Fruit fly (Drosophila melanogaster) whole organism, prepupa: ENCODE results near the gene CG17996.

Experiments used
- Blimp-1 ChIP-seq: fragments of 200-800 bp; sonication (Bioruptor generic); optimal IDR thresholded peaks from 3 replicates; lab custom pipeline; 2017; ENCODE audit warnings: missing biosample characterization, missing genetic modification characterization, mild to moderate bottlenecking, moderate library complexity, missing genetic modification reagents
- CG10669 ChIP-seq: fragments of 200-800 bp; sonication (Bioruptor generic); optimal IDR thresholded peaks from 3 replicates; lab custom pipeline; 2018; ENCODE audit warnings: missing biosample characterization, mild to moderate bottlenecking, missing genetic modification characterization, moderate library complexity
- CG11762 ChIP-seq: fragments of 200-800 bp; sonication (Bioruptor generic); optimal IDR thresholded peaks from 3 replicates; lab custom pipeline; 2016; ENCODE audit warnings: missing biosample characterization, missing genetic modification characterization; ENCODE audit not compliant: insufficient read depth
- CG11902 ChIP-seq: fragments of 200-800 bp; sonication (Bioruptor generic); optimal IDR thresholded peaks from 3 replicates; lab custom pipeline; 2016; ENCODE audit warnings: missing biosample characterization, missing genetic modification characterization
- CG15336 ChIP-seq: fragments of 200-800 bp; sonication (Bioruptor generic); IDR thresholded peaks from 2 replicates; pipeline ENCODE4 v1.3.6; 2022; ENCODE audit warnings: missing biosample characterization, missing genetic modification characterization
- CG1621 ChIP-seq: fragments of 200-800 bp; sonication (Bioruptor generic); optimal IDR thresholded peaks from 3 replicates; lab custom pipeline; 2018; ENCODE audit warnings: missing biosample characterization, mild to moderate bottlenecking, missing genetic modification characterization
- CG16779 ChIP-seq: fragments of 200-800 bp; sonication (Bioruptor generic); optimal IDR thresholded peaks from 3 replicates; lab custom pipeline; 2017; ENCODE audit warnings: missing biosample characterization, mild to moderate bottlenecking, missing genetic modification characterization
- CG3032 ChIP-seq: fragments of 200-800 bp; optimal IDR thresholded peaks from 2 replicates; lab custom pipeline; 2019; ENCODE audit warnings: missing biosample characterization, mild to moderate bottlenecking, missing genetic modification characterization, moderate library complexity
- CG32006 ChIP-seq: fragments of 200-800 bp; sonication (Bioruptor generic); optimal IDR thresholded peaks from 3 replicates; lab custom pipeline; 2017; ENCODE audit warnings: missing biosample characterization, mild to moderate bottlenecking, missing genetic modification characterization
- CG34406 ChIP-seq: fragments of 200-800 bp; sonication (Bioruptor generic); optimal IDR thresholded peaks from 3 replicates; lab custom pipeline; 2016; ENCODE audit warnings: missing biosample characterization, missing genetic modification characterization
- CG3919 ChIP-seq: fragments of 200-800 bp; sonication (Bioruptor generic); optimal IDR thresholded peaks from 3 replicates; lab custom pipeline; 2016; ENCODE audit warnings: missing biosample characterization, missing genetic modification characterization
- CG6163 ChIP-seq: fragments of 200-800 bp; sonication (Bioruptor generic); IDR thresholded peaks from 3 replicates; pipeline ENCODE4 v1.3.6; 2022; ENCODE audit warnings: missing biosample characterization, missing genetic modification characterization
- CG6808 ChIP-seq: fragments of 200-800 bp; sonication (Bioruptor generic); optimal IDR thresholded peaks from 3 replicates; lab custom pipeline; 2017; ENCODE audit warnings: missing biosample characterization, missing genetic modification characterization, mild to moderate bottlenecking, moderate library complexity, missing genetic modification reagents
- CG6854 ChIP-seq: fragments of 200-800 bp; sonication (Bioruptor generic); optimal IDR thresholded peaks from 2 replicates; lab custom pipeline; 2017; ENCODE audit warnings: missing biosample characterization, mild to moderate bottlenecking, missing genetic modification characterization
- CG8119 ChIP-seq: fragments of 200-800 bp; sonication (Bioruptor generic); IDR thresholded peaks from 3 replicates; pipeline ENCODE4 v1.3.6; 2022; ENCODE audit warnings: missing biosample characterization, missing genetic modification characterization
- CG8632 ChIP-seq: fragments of 200-800 bp; sonication (Bioruptor generic); optimal IDR thresholded peaks from 3 replicates; lab custom pipeline; 2016; ENCODE audit warnings: missing biosample characterization, missing genetic modification characterization
- CG9139 ChIP-seq: fragments of 200-800 bp; sonication (Bioruptor generic); optimal IDR thresholded peaks from 3 replicates; lab custom pipeline; 2017; ENCODE audit warnings: missing biosample characterization, mild to moderate bottlenecking, missing genetic modification characterization
- Eip78C ChIP-seq: fragments of 200-800 bp; sonication (Bioruptor generic); peaks from one replicate; lab custom pipeline; 2016; ENCODE audit warnings: missing biosample characterization, missing genetic modification characterization
- Eip93F ChIP-seq: fragments of 200-800 bp; sonication (Bioruptor generic); optimal IDR thresholded peaks from 2 replicates; lab custom pipeline; 2016; ENCODE audit warnings: missing biosample characterization, mild to moderate bottlenecking, missing genetic modification characterization
- Ets21C ChIP-seq: fragments of 200-800 bp; sonication (Bioruptor generic); optimal IDR thresholded peaks from 3 replicates; lab custom pipeline; 2016; ENCODE audit warnings: missing biosample characterization, missing genetic modification characterization
- Ets96B ChIP-seq: fragments of 200-800 bp; optimal IDR thresholded peaks from 2 replicates; lab custom pipeline; 2019; ENCODE audit warnings: missing biosample characterization, mild to moderate bottlenecking, missing genetic modification characterization, moderate library complexity
- Hr38 ChIP-seq: sonication (Bioruptor generic); optimal IDR thresholded peaks from 2 replicates; lab custom pipeline; 2016; ENCODE audit warnings: missing biosample characterization, missing genetic modification characterization
- Hr39 ChIP-seq: fragments of 200-800 bp; sonication (Bioruptor generic); optimal IDR thresholded peaks from 2 replicates; lab custom pipeline; 2016; ENCODE audit warnings: missing biosample characterization, missing genetic modification characterization
- Hr4 ChIP-seq: fragments of 200-800 bp; sonication (Bioruptor generic); optimal IDR thresholded peaks from 3 replicates; lab custom pipeline; 2016; ENCODE audit warnings: missing biosample characterization, missing genetic modification characterization
- Met ChIP-seq: fragments of 200-800 bp; sonication (Bioruptor generic); optimal IDR thresholded peaks from 3 replicates; lab custom pipeline; 2016; ENCODE audit warnings: missing biosample characterization, missing genetic modification characterization
- OdsH ChIP-seq: fragments of 200-800 bp; sonication (Bioruptor generic); optimal IDR thresholded peaks from 3 replicates; lab custom pipeline; 2016; ENCODE audit warnings: missing biosample characterization, missing genetic modification characterization
- Smox ChIP-seq: fragments of 200-800 bp; sonication (Bioruptor generic); optimal IDR thresholded peaks from 3 replicates; lab custom pipeline; 2016; ENCODE audit warnings: missing biosample characterization, missing genetic modification characterization
- Sox102F ChIP-seq: fragments of 200-800 bp; sonication (Bioruptor generic); optimal IDR thresholded peaks from 2 replicates; lab custom pipeline; 2016; ENCODE audit warnings: missing biosample characterization, mild to moderate bottlenecking, missing genetic modification characterization
- Sox14 ChIP-seq: fragments of 200-800 bp; sonication (Bioruptor generic); optimal IDR thresholded peaks from 3 replicates; lab custom pipeline; 2016; ENCODE audit warnings: missing biosample characterization, missing genetic modification characterization
- Sox15 ChIP-seq: fragments of 200-800 bp; sonication (Bioruptor generic); optimal IDR thresholded peaks from 3 replicates; lab custom pipeline; 2016; ENCODE audit warnings: missing biosample characterization, missing genetic modification characterization
- acj6 ChIP-seq: fragments of 200-800 bp; sonication (Bioruptor generic); optimal IDR thresholded peaks from 3 replicates; lab custom pipeline; 2016; ENCODE audit warnings: missing biosample characterization, missing genetic modification characterization
- cyc ChIP-seq: fragments of 200-800 bp; sonication (Bioruptor generic); optimal IDR thresholded peaks from 3 replicates; lab custom pipeline; 2016; ENCODE audit warnings: missing biosample characterization, missing genetic modification characterization
- dac ChIP-seq: fragments of 200-800 bp; sonication (Bioruptor generic); optimal IDR thresholded peaks from 2 replicates; lab custom pipeline; 2017; ENCODE audit warnings: missing biosample characterization, mild to moderate bottlenecking, missing genetic modification characterization
- dsx ChIP-seq: fragments of 200-800 bp; optimal IDR thresholded peaks from 3 replicates; lab custom pipeline; 2019; ENCODE audit warnings: missing biosample characterization, mild to moderate bottlenecking, missing genetic modification characterization, moderate library complexity; ENCODE audit not compliant: poor library complexity, severe bottlenecking
- esn ChIP-seq: fragments of 200-800 bp; sonication (Bioruptor generic); optimal IDR thresholded peaks from 2 replicates; lab custom pipeline; 2016; ENCODE audit warnings: missing biosample characterization, mild to moderate bottlenecking, missing genetic modification characterization, moderate library complexity
- fd59A ChIP-seq: fragments of 200-800 bp; sonication (Bioruptor generic); optimal IDR thresholded peaks from 2 replicates; lab custom pipeline; 2017; ENCODE audit warnings: missing biosample characterization, mild to moderate bottlenecking, missing genetic modification characterization, missing genetic modification reagents
- fkh ChIP-seq: fragments of 200-800 bp; sonication (Bioruptor generic); optimal IDR thresholded peaks from 3 replicates; lab custom pipeline; 2017; ENCODE audit warnings: missing biosample characterization, mild to moderate bottlenecking, missing genetic modification characterization, moderate library complexity
- net ChIP-seq: fragments of 200-800 bp; sonication (Bioruptor generic); optimal IDR thresholded peaks from 3 replicates; lab custom pipeline; 2016; ENCODE audit warnings: missing biosample characterization, missing genetic modification characterization
- salr ChIP-seq, 2 experiments: fragments of 200-800 bp; sonication (Bioruptor generic); optimal IDR thresholded peaks; 3 replicates each; lab custom pipeline; 2016 to 2018; ENCODE audit warnings: missing biosample characterization in 2 of 2, missing genetic modification characterization in 2 of 2, mild to moderate bottlenecking in 1 of 2
- spab ChIP-seq: fragments of 200-800 bp; sonication (Bioruptor generic); optimal IDR thresholded peaks from 2 replicates; lab custom pipeline; 2017; ENCODE audit warnings: missing biosample characterization, mild to moderate bottlenecking, missing genetic modification characterization, missing genetic modification reagents
- ss ChIP-seq, 2 experiments: fragments of 200-800 bp; sonication (Bioruptor generic); optimal IDR thresholded peaks; 2 replicates in 1 of 2; 3 replicates in 1 of 2; lab custom pipeline; 2017 to 2018; ENCODE audit warnings: mild to moderate bottlenecking in 2 of 2, missing biosample characterization in 2 of 2, missing genetic modification characterization in 2 of 2, moderate library complexity in 1 of 2
- svp ChIP-seq: fragments of 200-800 bp; sonication (Bioruptor generic); peaks from one replicate; lab custom pipeline; 2016; ENCODE audit warnings: missing biosample characterization, missing genetic modification characterization
- vri ChIP-seq: fragments of 200-800 bp; sonication (Bioruptor generic); optimal IDR thresholded peaks from 3 replicates; lab custom pipeline; 2016; ENCODE audit warnings: missing biosample characterization, mild to moderate bottlenecking, missing genetic modification characterization

Gene CG17996

DNA sequence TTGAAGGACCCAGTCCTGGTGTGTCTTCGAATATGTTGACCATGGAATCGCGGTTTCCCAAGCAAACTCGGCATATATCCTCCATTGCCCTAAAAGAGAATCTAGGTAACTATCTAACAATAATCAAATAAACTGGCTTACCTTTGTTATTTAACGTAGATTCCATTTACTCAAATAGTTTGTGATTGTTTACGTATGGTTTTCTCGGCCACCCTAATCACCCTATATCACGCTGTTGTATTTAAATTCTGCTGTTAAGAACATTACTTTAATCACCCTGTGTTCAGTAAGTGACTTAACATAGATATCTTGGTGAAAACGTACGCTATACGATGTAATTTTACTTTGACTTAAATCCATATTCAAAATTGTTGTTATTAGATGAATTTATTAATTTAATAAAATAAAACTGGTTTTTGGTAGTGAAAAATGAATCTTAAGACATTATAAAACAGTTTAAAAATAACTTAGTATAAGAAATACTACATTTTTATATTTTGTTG, 27.8 kb downstream of the CG17996 start:
- TF ChIP-seq fkh (peak; percentile 42), ss (GFP tag; optimal IDR thresholded peaks at IDR 0.05; lab: Kevin White, UChicago) (no peak), Eip78C (peak; percentile 44), CG6163 (GFP tag; lab: Robert Waterston, UW) (no peak)

DNA sequence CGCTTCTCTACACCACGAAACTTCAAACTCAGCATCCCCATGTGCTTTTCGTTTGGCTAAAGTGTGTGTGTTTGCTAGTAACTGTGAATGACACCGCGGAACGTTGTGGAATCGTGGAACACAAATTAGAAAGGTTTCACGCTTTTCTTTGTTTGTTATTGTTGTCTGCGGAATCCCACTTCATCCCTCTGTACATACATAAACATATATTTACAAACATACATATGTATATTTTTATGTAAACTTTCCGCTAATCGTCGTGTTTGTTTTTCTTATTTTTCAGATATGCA, 40.3 kb downstream of the CG17996 start:
- TF ChIP-seq CG9139 (no peak), fkh (peak; percentile 22), Blimp-1 (GFP tag; lab: Kevin White, UChicago) (no peak), Eip93F (GFP tag; lab: Kevin White, UChicago) (peak; percentile 14), CG15336 (GFP tag; lab: Robert Waterston, UW) (no peak), dsx (GFP tag; lab: Kevin White, UChicago) (no peak), CG1621 (tag; lab: Kevin White, UChicago) (no peak), CG3032 (tag; lab: Kevin White, UChicago) (no peak), Sox14 (GFP tag; lab: Kevin White, UChicago) (no peak), Smox (GFP tag; lab: Kevin White, UChicago) (no peak), spab (no peak), Hr38 (GFP tag; lab: Kevin White, UChicago) (no peak), acj6 (no peak), CG32006 (no peak), svp (GFP tag; lab: Kevin White, UChicago) (no peak), CG10669 (GFP tag; lab: Kevin White, UChicago) (no peak)
- TF ChIP-seq, all 60 proteins: peak for 2

DNA sequence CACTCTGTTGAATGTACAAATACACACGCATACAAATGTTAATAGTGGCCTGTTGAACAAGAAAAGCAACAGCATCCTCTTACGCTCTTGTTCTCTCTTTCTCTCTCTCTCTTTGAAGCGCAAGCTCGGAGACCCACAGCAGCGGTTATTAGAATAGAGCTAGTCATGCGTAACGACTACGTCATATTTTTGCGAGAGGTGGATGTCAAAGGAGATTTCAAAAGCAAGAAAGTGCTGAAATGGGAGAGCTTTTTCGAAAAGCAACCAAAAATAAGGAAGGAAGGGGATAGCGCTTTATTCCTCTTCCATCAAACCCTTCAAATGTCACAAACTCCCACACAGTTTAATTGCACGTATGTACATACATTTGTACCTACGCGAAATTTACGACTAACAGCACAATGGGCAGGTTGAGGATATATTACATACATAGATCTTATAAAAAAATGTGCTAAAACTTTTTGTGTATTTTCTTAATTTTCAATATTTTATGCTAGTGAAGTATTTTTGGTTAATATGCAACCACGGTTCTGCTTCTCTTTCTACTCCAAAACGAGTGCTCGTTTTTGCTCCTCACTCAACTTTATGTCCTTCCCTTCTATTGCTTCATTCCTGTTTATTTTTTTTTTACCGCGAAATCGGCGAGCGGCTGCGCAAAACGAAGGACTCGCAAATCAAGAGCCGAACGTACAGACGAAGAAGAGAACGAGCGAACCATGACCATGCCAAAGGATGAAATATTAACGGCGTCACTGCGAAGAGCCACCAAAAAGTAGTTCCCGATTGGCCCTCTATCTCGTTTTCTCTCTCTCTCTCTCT, 40.8 kb downstream of the CG17996 start:
- TF ChIP-seq CG11762 (GFP tag; lab: Kevin White, UChicago): no peak
- peak; percentile 71 for TF ChIP-seq Smox (GFP tag; lab: Kevin White, UChicago)
- TF ChIP-seq Eip93F (GFP tag; lab: Kevin White, UChicago): no peak
- peak; percentile 68 for TF ChIP-seq Ets96B
- TF ChIP-seq CG3919 (GFP tag; lab: Kevin White, UChicago): peak; percentile 63
- TF ChIP-seq CG15336 (GFP tag; lab: Robert Waterston, UW): peak; percentile 47
- 0 out of 3 replicates have a peak, but pooled peaks have one; percentile 32 for TF ChIP-seq CG8119 (GFP tag; lab: Robert Waterston, UW)
- peak; percentile 6 for TF ChIP-seq CG16779 (tag; lab: Kevin White, UChicago)
- peak; percentile 52 for TF ChIP-seq net (GFP tag; lab: Kevin White, UChicago)
- peak; percentile 44 for TF ChIP-seq Met (GFP tag; lab: Kevin White, UChicago)
- peak; percentile 10 to 55 for TF ChIP-seq salr (GFP tag; optimal IDR thresholded peaks at IDR 0.05; lab: Kevin White, UChicago)
- TF ChIP-seq vri (GFP tag; lab: Kevin White, UChicago): peak; percentile 58
- TF ChIP-seq Hr38 (GFP tag; lab: Kevin White, UChicago): no peak
- TF ChIP-seq CG32006: peak; percentile 73
- peak; percentile 42 for TF ChIP-seq fd59A
- TF ChIP-seq Blimp-1 (GFP tag; lab: Kevin White, UChicago): no peak
- peak; percentile 54 for TF ChIP-seq Ets21C (GFP tag; lab: Kevin White, UChicago)
- TF ChIP-seq CG6854: no peak
- no peak for TF ChIP-seq svp (GFP tag; lab: Kevin White, UChicago)
- peak; percentile 93 for TF ChIP-seq Eip78C
- no peak for TF ChIP-seq fkh
- TF ChIP-seq CG34406: peak; percentile 53
- peak; percentile 39 for TF ChIP-seq Hr4
- TF ChIP-seq cyc (GFP tag; lab: Kevin White, UChicago): peak; percentile 49
- peak; percentile 39 to 42 for TF ChIP-seq ss (GFP tag; optimal IDR thresholded peaks at IDR 0.05; lab: Kevin White, UChicago)
- TF ChIP-seq dsx (GFP tag; lab: Kevin White, UChicago): no peak
- no peak for TF ChIP-seq dac (GFP tag; lab: Kevin White, UChicago)
- TF ChIP-seq esn (GFP tag; lab: Kevin White, UChicago): peak; percentile 72
- peak; percentile 52 for TF ChIP-seq CG8632 (GFP tag; lab: Kevin White, UChicago)
- peak; percentile 64 for TF ChIP-seq OdsH (GFP tag; lab: Kevin White, UChicago)
- TF ChIP-seq CG6163 (GFP tag; lab: Robert Waterston, UW): peak; percentile 25; the same call in 1 of the 3 replicates
- TF ChIP-seq acj6: peak; percentile 58
- no peak for TF ChIP-seq CG1621 (tag; lab: Kevin White, UChicago)
- peak; percentile 68 for TF ChIP-seq Hr39
- TF ChIP-seq Sox102F: peak; percentile 72
- peak; percentile 2 for TF ChIP-seq Sox15 (GFP tag; lab: Kevin White, UChicago)
- TF ChIP-seq CG6808: peak; percentile 2
- no peak for TF ChIP-seq spab
- TF ChIP-seq CG11902 (GFP tag; lab: Kevin White, UChicago): no peak
